Worm (Caenorhabditis elegans): ENCODE data around the gene F35H10.2.
A peak's percentile ranks its signal among the peaks of the same experiment; 100 is the strongest.

F35H10.2 gene

DNA sequence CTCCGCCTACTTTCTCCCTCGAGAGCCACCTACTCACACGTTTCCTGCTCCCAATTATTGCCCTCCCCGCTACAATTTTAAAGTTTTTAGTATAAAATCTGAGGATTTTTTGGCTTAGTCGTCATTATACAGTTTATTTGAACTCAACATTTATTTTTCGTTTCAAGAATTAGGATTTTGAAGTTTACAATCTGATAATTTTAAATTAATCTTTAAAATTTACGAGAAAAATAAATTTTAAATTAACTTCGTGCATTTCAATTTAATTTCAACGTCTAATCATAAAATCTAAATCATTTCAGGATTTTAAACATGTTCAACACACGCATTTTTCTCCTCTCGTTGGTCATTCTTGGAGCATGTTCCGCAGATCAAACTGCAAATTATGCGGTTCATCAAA lies at the start of gene F35H10.2:
Gene F35H10.2 (plus strand): TSS at position 301 of the 400 bp plus-strand sequence.
- TF ChIP-seq dao-5 (tag; optimal IDR thresholded peaks at IDR 0.05) (no peak), W03F9.2 (tag; optimal IDR thresholded peaks at IDR 0.05) (no peak), him-1 (tag; optimal IDR thresholded peaks at IDR 0.05) (no peak)

DNA sequence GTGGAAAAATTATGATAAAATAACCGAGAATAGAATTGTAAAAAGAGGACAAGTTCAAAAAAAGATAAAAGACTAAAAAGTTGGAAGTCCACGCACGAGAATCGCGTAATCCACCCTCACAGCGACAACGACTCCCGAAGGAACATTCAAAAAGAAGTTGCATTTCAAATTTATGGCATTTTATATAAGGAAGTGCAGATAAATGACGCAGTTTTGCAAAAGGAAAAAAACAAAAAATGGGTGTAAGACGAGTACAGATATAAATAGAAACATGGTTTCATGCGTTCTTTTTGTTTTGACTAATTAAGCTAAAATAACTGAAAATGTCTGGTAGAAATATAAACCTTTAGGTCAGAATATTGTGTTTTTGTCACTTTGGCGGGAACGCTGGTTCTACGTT lies 45.8 kb upstream of the F35H10.2 start:
- TF ChIP-seq W03F9.2 (tag; optimal IDR thresholded peaks at IDR 0.05) (no peak), him-1 (tag; optimal IDR thresholded peaks at IDR 0.05) (no peak), dao-5 (tag; optimal IDR thresholded peaks at IDR 0.05) (no peak)

DNA sequence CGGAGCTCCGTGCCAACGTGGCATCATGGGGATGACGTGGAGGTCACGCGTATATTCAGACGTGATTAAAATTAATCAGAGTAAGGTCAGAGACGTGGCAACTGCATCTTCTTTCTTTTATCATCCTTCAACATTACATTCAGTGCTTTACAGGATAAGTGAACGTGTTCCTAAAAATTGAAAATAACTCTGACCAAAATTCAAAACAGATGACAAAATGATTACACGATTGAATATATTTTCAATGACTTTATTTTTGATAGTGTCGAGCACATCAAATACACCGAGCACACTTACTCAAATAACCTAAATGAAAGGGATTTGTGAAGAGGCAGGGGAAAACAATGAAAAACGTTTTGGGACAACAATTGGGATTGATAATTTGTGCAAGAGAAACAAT lies 42.7 kb upstream of the F35H10.2 start, which contains the start of gene K07H8.9:
Gene K07H8.9 (minus strand): TSS at position 125 of the 400 bp plus-strand sequence.
- TF ChIP-seq him-1 (tag; optimal IDR thresholded peaks at IDR 0.05) (no peak), W03F9.2 (tag; optimal IDR thresholded peaks at IDR 0.05) (no peak), dao-5 (tag; optimal IDR thresholded peaks at IDR 0.05) (no peak)

DNA sequence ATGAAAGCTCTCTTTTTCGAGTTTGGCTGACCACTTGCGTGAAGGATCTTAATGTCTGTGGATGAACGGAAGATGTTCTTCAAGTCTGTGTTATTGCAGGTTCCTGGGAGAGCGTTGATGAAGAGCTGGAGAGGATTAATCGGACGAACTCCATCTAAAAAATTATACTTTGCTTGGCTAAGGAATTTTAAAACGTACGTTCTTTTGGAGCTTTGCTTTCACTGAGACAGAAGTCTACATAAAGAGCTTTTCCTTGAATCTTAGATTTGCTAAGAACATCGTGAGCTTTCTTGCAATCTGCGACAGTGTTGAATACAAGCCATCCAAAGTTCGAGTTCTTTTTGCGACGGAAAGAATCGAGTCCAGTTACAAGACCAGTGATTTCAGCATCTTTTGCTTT lies 41.7 kb upstream of the F35H10.2 start:
- TF ChIP-seq W03F9.2 (tag; optimal IDR thresholded peaks at IDR 0.05): no peak
- TF ChIP-seq him-1 (tag; optimal IDR thresholded peaks at IDR 0.05): no peak
- TF ChIP-seq dao-5 (tag; optimal IDR thresholded peaks at IDR 0.05): no peak

DNA sequence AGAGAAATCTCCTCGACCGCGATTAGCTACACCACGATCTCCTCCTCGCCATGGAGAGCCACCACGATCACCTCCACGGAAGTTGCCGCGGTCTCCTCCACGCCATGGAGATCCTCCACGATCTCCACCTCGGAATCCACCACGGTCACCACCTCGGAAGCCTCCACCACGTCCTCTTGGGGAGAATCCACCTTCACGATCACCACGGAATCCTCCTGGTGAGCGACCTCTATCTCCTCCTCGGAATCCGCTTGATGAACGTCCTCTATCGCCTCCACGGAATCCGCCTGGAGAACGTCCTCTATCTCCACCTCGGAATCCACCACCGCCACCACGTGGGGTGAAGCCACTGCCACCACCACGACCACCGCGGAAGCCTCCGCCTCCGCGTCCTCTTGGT lies 39.9 kb upstream of the F35H10.2 start:
- TF ChIP-seq dao-5 (tag; optimal IDR thresholded peaks at IDR 0.05): no peak

DNA sequence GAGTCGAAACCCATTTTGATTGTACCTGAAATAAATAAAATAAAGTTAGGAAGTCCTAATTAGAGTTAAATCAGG lies 39.7 kb upstream of the F35H10.2 start, which contains the start of gene nucl-1:
Gene nucl-1 (minus strand): TSS at position 26 of the 75 bp plus-strand sequence.
- TF ChIP-seq W03F9.2 (tag; optimal IDR thresholded peaks at IDR 0.05): no peak
- no peak for TF ChIP-seq dao-5 (tag; optimal IDR thresholded peaks at IDR 0.05)
- TF ChIP-seq him-1 (tag; optimal IDR thresholded peaks at IDR 0.05): no peak

DNA sequence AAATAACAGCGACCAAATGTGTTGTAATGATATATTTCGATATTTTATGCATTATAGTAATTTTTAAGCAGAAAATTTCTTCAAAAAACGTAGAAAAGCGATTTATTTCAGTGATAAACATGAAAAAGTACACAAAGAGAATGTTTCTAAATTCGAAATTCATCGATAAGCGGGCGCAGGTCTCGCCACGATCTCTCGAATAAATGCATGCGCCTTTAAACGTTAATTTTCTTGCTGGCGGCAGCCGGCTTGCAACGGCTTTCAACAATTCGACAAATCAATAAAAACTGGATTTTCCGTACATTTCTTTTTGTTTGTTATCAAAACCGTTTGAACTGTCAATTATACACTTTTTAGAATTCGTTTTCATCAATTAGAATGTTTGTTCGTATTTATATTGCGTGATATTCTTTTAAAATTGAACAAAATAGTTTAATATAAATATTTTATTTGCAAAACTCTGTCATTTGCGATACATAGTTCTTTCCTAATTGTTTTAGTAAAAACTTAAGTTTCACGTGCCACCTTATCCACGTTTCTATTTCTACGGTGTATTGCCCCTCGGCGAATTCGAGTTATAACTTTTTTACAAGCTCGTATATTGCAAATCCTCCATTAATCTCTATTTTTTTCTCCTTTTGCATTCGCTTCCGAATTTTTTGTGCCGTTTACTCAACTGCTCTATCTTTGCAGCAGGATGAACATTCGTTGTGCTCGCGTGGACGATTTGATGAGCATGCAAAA lies 39.3 kb upstream of the F35H10.2 start, which contains the start of gene daf-31:
Gene daf-31 (plus strand): TSS at position 694 of the 744 bp plus-strand sequence.
- TF ChIP-seq dao-5 (tag; optimal IDR thresholded peaks at IDR 0.05) (no peak), W03F9.2 (tag; optimal IDR thresholded peaks at IDR 0.05) (peak; percentile 39)

DNA sequence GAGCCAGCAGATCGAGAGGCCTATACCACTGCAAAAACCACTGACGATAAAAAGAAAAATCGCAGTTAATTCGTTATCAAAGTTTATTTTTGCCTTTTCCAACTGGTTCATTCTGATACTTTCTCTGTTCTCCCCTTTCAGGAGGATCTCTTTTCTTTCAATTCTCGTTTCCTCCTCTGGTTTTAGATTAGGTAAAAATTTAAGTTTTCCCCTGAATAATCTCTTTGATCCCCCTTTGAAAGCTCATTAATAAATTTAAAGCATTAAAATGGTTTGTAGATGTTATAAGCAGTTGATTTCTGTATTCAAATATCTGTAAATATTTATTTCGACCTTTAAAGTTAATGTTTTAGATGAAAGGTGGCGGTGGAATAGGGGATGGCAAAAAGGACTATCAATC lies 37.8 kb upstream of the F35H10.2 start, which contains the start of gene K07H8.2:
Gene K07H8.2 (plus strand): TSS at position 301 of the 400 bp plus-strand sequence.
- no peak for TF ChIP-seq W03F9.2 (tag; optimal IDR thresholded peaks at IDR 0.05)
- no peak for TF ChIP-seq him-1 (tag; optimal IDR thresholded peaks at IDR 0.05)
- TF ChIP-seq dao-5 (tag; optimal IDR thresholded peaks at IDR 0.05): no peak

DNA sequence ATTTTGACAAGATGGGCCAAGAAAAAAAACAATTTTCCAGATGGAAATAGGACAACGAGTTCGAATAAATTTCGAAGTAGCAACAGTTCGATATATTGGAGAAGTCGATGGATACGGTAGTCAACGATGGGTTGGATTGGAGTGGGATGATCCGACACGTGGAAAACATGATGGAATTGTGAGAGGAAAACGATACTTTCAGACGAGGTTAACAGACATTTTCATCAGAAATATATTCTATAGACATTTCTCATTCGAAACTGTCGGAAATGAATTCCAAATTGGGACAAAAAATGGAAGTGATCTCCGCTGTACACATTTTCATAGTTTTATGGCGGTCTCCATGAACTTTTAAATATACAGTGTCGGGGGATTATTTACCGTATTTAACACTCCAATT lies 34.4 kb upstream of the F35H10.2 start, which contains the start of gene tbce-1:
Gene tbce-1 (plus strand): TSS at position 41 of the 400 bp plus-strand sequence.
- TF ChIP-seq W03F9.2 (tag; optimal IDR thresholded peaks at IDR 0.05) (no peak), him-1 (tag; optimal IDR thresholded peaks at IDR 0.05) (no peak), dao-5 (tag; optimal IDR thresholded peaks at IDR 0.05) (no peak)

DNA sequence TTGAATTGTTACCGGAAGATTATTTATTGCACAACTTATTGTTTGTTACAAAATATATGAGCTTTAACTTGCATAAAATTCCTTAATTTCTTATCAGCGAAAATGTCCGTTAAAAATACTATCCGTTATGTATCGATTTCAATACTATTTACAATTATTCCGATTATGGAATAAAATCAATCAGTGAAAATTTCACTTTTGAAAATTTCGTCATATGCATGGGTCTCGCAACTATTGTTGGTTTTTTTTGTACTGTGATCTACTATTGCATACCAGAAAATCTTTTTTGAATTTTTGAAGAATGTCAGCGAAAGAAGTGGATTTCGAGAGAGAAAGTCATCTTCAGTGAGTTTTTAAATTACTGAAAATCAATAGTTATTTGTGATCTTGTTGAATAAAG lies 31.8 kb upstream of the F35H10.2 start, which contains the start of gene nprl-3:
Gene nprl-3 (plus strand): TSS at position 301 of the 400 bp plus-strand sequence.
- no peak for TF ChIP-seq him-1 (tag; optimal IDR thresholded peaks at IDR 0.05)
- no peak for TF ChIP-seq dao-5 (tag; optimal IDR thresholded peaks at IDR 0.05)
- no peak for TF ChIP-seq W03F9.2 (tag; optimal IDR thresholded peaks at IDR 0.05)

DNA sequence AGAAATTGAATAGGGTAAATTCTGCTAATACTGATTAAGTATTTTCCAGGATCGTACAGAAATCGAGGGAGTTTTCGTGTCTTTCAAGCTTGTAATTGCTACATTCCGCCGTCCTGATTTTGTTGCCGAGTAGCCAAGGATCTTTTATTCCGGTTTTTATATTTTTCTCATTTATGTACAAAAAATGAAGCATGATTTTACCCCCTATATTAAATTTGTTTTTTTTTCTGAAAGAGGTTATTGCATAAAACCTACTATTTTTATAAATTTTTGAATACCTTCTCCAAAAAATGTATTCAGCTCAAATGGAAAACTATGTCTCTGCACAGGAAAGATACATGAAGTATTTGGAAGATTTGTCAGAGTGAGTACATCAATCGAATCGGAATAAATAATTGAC lies 29.4 kb upstream of the F35H10.2 start, which contains the start of gene F35H10.6:
Gene F35H10.6 (plus strand): TSS at position 301 of the 400 bp plus-strand sequence.
- TF ChIP-seq W03F9.2 (tag; optimal IDR thresholded peaks at IDR 0.05): no peak
- no peak for TF ChIP-seq dao-5 (tag; optimal IDR thresholded peaks at IDR 0.05)
- no peak for TF ChIP-seq him-1 (tag; optimal IDR thresholded peaks at IDR 0.05)

DNA sequence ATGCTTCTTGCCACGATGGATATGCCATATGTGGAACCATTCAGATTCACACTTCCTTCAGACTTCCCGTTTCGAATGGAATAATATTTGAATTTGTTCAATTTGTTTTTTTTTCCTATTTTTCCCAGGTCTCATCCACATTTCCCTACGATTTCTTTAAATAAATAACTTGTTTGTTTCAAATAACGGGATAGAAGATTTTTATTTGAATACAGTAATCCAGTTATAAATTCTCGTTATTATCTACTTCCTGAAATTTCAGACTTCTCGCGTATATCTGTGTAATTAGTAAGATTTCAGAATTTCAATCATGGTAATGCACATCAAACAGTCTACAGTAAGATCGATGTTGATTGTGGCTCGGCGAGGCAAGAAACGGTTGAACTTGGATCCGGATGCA lies 28.5 kb upstream of the F35H10.2 start, which contains the start of gene F35H10.5:
Gene F35H10.5 (plus strand): TSS at position 301 of the 400 bp plus-strand sequence.
- TF ChIP-seq W03F9.2 (tag; optimal IDR thresholded peaks at IDR 0.05) (no peak), dao-5 (tag; optimal IDR thresholded peaks at IDR 0.05) (no peak), him-1 (tag; optimal IDR thresholded peaks at IDR 0.05) (no peak)

DNA sequence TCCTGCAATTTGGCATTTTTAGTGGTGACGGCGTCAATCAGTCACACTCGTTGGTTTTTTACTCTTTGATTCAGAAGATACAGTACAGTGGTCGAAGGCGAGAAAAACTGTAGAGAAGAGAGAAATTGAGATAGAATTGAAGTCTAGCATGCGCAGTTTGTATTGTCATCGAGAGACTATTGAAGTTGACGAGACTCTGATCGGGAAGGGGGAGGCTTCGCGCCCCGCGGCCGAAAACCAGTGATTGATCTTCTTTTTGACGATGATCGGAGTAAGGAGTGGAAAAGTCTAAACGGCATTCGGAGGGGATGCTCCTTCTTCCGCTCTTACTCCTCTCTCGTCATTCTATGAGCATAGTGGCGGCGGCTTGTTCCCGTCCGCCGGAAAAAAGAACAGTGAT lies 27.1 kb upstream of the F35H10.2 start:
- TF ChIP-seq him-1 (tag; optimal IDR thresholded peaks at IDR 0.05): no peak
- TF ChIP-seq dao-5 (tag; optimal IDR thresholded peaks at IDR 0.05): no peak
- TF ChIP-seq W03F9.2 (tag; optimal IDR thresholded peaks at IDR 0.05): no peak

DNA sequence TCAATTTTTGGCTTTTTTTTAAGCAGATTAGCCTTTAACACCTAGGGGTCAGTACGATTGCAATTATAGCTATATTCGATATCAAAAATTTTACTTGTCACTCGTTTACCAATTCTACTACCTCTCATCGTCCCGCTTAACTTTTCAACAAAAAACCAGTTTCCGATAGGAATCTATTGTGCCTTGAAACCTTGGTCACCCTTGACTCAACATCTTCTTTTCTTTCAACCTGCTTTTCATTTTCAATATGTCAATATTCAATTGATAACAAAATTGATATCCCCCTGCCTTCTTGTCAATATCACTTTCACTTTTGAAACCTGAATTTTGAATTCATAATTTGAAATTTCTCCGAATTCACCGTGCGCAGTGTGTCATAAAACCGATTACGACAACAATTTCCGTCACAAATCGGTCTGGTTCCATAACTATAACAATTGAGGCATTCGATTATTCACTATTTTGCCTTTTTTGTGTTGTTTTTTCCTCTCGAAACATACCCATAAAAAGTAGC lies 26.3 kb upstream of the F35H10.2 start:
- TF ChIP-seq W03F9.2 (tag; optimal IDR thresholded peaks at IDR 0.05): no peak

DNA sequence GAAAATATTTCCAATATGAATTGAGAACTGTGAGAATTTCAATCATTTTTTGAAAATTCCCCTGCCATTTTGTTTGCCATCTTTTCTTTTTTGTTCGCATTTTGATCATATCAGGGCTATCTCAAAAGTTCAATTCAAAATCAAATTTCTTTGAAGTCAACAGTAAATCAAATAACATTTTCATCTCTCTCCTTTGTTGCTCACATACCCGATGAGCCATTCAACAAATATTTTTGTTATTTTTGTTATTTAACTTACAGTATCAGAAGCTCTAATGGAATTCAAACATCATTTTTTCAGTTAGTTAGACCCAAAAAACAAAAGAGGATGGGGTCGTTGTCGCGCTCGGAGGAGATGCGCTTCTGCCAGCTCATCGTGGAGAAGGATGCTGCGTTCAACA lies 25.3 kb upstream of the F35H10.2 start, which contains the start of gene vha-5:
Gene vha-5 (plus strand): TSS at position 301 of the 400 bp plus-strand sequence.
- no peak for TF ChIP-seq him-1 (tag; optimal IDR thresholded peaks at IDR 0.05)
- TF ChIP-seq dao-5 (tag; optimal IDR thresholded peaks at IDR 0.05): no peak
- no peak for TF ChIP-seq W03F9.2 (tag; optimal IDR thresholded peaks at IDR 0.05)

Data from whole organism, L4/young adult.